Worm (Caenorhabditis elegans): ENCODE data around the gene B0393.5.
"Not testable (repeated sequence)": the region's sequence is repeated elsewhere in the genome, so short reads cannot be mapped to it uniquely, and the experiment has no call there.

ce11 chrIII:4785131-4785530 lies 19.6 kb downstream of the B0393.5 start, which contains the start of gene enu-3.2:
- not testable (repeated sequence) for TF ChIP-seq F10B5.3 (tag; optimal IDR thresholded peaks at IDR 0.05); jun-1 (tag; optimal IDR thresholded peaks at IDR 0.05); spr-1 (tag; optimal IDR thresholded peaks at IDR 0.05); madf-9 (GFP tag; conservative IDR thresholded peaks at IDR 0.05)

All from whole organism, L4 larva.